Worm (Caenorhabditis elegans): ENCODE measurements around the gene F55B11.6.
"Not testable (repeated sequence)": the region's sequence is repeated elsewhere in the genome, so short reads cannot be mapped to it uniquely, and the experiment has no call there.

The F55B11.6 gene

DNA sequence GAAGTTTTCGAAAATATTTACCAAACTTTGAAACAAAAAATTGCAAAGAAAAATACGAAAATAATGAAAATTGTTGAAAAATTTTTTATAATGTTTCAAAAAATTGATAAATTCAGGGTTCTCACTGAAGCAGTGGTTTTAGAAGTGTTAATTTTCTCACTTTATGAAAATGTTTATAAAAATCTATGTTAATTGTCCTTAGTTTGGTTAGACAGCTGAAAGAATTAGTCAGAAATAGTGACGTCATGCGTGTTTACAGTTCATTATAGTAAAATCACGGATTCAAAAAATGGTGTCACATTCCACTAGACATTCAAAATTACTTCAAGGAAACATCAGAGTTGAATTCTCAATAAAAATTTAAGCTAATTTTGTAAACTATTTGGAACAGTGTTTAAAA lies 18.9 kb upstream of the F55B11.6 start:
- TF ChIP-seq ets-7 (tag; optimal IDR thresholded peaks at IDR 0.05) = no peak

- TF ChIP-seq hmbx-1 (tag; optimal IDR thresholded peaks at IDR 0.05) (no peak), scrt-1 (GFP tag; IDR thresholded peaks at IDR 0.05) (no peak), F13C5.2 (tag; optimal IDR thresholded peaks at IDR 0.05) (no peak), tbx-11 (GFP tag; IDR thresholded peaks at IDR 0.05) (no peak), ceh-36 (tag; optimal IDR thresholded peaks at IDR 0.05) (no peak), tbx-37 (GFP tag; conservative IDR thresholded peaks at IDR 0.05) (no peak), ama-1 (optimal IDR thresholded peaks at IDR 0.05) (no peak), aly-1 (tag; optimal IDR thresholded peaks at IDR 0.05) (no peak), tra-4 (tag; optimal IDR thresholded peaks at IDR 0.05) (no peak), hmg-4 (GFP tag; optimal IDR thresholded peaks at IDR 0.05) (no peak), B0310.2 (tag; optimal IDR thresholded peaks at IDR 0.05) (no peak), sea-1 (GFP tag; conservative IDR thresholded peaks at IDR 0.05) (no peak), flt-1 (GFP tag; IDR thresholded peaks at IDR 0.05) (no peak), ceh-13 (GFP tag; optimal IDR thresholded peaks at IDR 0.05) (no peak), pes-1 (GFP tag; IDR thresholded peaks at IDR 0.05) (no peak), ets-7 (tag; optimal IDR thresholded peaks at IDR 0.05) (no peak), hnd-1 (tag; optimal IDR thresholded peaks at IDR 0.05) (no peak)
Observed at ce11 chrIV:14430853-14431252, 13.8 kb upstream of the F55B11.6 start, which contains the start of gene F55B11.4. Gene F55B11.4, minus strand, starts transcription at chrIV:14430920.

DNA sequence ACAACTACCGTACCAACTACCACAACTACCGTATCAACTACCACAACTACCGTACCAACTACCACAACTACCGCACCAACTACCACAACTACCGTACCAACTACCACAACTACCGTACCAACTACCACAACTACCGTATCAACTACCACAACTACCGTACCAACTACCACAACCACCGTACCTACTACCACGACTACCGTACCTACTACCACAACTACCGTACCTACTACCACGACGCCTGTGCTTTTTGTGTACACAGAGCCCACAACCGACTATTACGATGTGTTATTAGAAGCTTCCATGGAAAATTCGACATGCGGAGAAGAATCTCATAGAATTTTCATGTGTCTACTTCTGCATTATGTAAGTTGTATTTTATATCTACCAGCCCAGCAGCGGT lies 10.4 kb upstream of the F55B11.6 start, which contains the start of gene F55B11.5:
Gene F55B11.5, plus strand, starts transcription at position 301 of the 400 bp plus-strand sequence.
- not testable (repeated sequence) for TF ChIP-seq tbx-37 (GFP tag; conservative IDR thresholded peaks at IDR 0.05); ets-7 (tag; optimal IDR thresholded peaks at IDR 0.05); F13C5.2 (tag; optimal IDR thresholded peaks at IDR 0.05)

DNA sequence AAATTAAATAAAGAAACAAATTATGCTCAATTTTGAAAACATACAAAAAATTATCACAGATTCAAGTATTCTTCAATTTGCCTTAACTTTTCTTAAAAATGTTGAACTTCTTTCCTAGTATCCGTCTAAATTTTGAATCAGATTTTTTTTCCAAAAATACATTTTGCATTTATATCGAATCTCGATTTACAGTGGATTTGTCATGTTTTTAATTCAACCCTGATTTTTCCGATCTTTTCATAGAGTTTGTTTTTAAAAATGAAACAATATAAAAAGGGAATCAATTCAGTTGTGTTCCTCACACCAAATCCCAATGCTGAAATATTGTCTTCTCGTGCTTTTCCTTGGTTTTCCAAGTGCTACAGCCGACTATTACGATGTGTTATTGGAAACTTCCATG lies 7.4 kb upstream of the F55B11.6 start, which contains the start of gene F55B11.3:
Gene F55B11.3, plus strand, starts transcription at position 301 of the 400 bp plus-strand sequence.
- TF ChIP-seq ceh-13 (GFP tag; optimal IDR thresholded peaks at IDR 0.05) = no peak
- no peak for TF ChIP-seq pes-1 (GFP tag; IDR thresholded peaks at IDR 0.05)
- no peak for TF ChIP-seq hmbx-1 (tag; optimal IDR thresholded peaks at IDR 0.05)
- TF ChIP-seq aly-1 (tag; optimal IDR thresholded peaks at IDR 0.05) = no peak
- no peak for TF ChIP-seq hnd-1 (tag; optimal IDR thresholded peaks at IDR 0.05)
- TF ChIP-seq scrt-1 (GFP tag; IDR thresholded peaks at IDR 0.05) = no peak
- TF ChIP-seq hmg-4 (GFP tag; optimal IDR thresholded peaks at IDR 0.05) = no peak
- TF ChIP-seq tbx-37 (GFP tag; conservative IDR thresholded peaks at IDR 0.05) = no peak
- TF ChIP-seq F13C5.2 (tag; optimal IDR thresholded peaks at IDR 0.05) = no peak
- TF ChIP-seq sea-1 (GFP tag; conservative IDR thresholded peaks at IDR 0.05) = no peak
- TF ChIP-seq flt-1 (GFP tag; IDR thresholded peaks at IDR 0.05) = no peak
- TF ChIP-seq ceh-36 (tag; optimal IDR thresholded peaks at IDR 0.05) = no peak
- TF ChIP-seq ama-1 (optimal IDR thresholded peaks at IDR 0.05) = no peak
- TF ChIP-seq tra-4 (tag; optimal IDR thresholded peaks at IDR 0.05) = no peak
- no peak for TF ChIP-seq ets-7 (tag; optimal IDR thresholded peaks at IDR 0.05)
- TF ChIP-seq tbx-11 (GFP tag; IDR thresholded peaks at IDR 0.05) = no peak

DNA sequence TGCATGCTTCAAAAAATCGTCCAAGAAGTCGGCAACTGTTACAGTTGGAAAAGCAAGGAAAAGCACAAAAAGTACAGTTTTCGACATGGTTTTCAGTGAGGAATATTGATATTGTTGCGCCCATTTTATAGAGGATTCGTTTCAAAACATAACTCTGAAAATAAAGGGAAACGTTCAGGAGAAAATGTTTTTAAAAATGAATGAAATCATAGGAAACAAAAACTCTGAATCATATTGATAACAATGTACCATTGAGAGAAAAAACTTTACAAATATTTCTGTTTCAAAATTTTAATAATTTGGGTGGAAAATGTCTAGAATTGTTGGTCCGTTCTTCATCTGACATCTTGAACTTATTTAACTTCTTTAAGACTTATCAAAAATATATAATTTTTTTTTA lies 6.2 kb upstream of the F55B11.6 start, which contains the start of gene F55B11.2:
Gene F55B11.2, minus strand, starts transcription at position 101 of the 400 bp plus-strand sequence.
- TF ChIP-seq ceh-36 (tag; optimal IDR thresholded peaks at IDR 0.05) (no peak), F13C5.2 (tag; optimal IDR thresholded peaks at IDR 0.05) (no peak), pes-1 (GFP tag; IDR thresholded peaks at IDR 0.05) (no peak), hmbx-1 (tag; optimal IDR thresholded peaks at IDR 0.05) (no peak), aly-1 (tag; optimal IDR thresholded peaks at IDR 0.05) (no peak), ceh-13 (GFP tag; optimal IDR thresholded peaks at IDR 0.05) (no peak)

ce11 chrIV:14421938-14422337 lies 4.9 kb upstream of the F55B11.6 start, which contains the start of gene F55B11.7:
Gene F55B11.7, minus strand, starts transcription at chrIV:14422038.
- TF ChIP-seq hmbx-1 (tag; optimal IDR thresholded peaks at IDR 0.05) (no peak), ceh-36 (tag; optimal IDR thresholded peaks at IDR 0.05) (no peak), hnd-1 (tag; optimal IDR thresholded peaks at IDR 0.05) (no peak), tbx-37 (GFP tag; conservative IDR thresholded peaks at IDR 0.05) (no peak), tbx-11 (GFP tag; IDR thresholded peaks at IDR 0.05) (no peak), F13C5.2 (tag; optimal IDR thresholded peaks at IDR 0.05) (no peak), sea-1 (GFP tag; conservative IDR thresholded peaks at IDR 0.05) (no peak)

DNA sequence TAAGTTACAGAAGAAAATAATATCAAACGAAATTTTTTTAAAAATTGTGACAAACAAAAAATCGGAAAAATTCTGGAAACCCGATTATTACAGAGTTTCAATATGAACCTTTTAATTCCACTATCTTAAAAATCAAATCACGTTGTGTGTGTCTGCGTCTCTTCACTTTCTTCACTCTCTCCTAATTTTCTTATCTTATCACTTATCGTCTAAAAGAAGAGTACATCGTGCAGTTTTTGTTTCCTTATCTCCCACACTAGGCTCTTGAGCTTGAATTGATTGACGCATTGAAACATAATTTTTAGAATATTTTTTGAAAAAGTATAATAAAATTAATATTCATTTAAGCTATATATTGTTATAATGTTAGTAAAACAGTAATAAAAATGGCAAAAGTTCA lies 2.8 kb downstream of the F55B11.6 start:
- TF ChIP-seq tbx-11 (GFP tag; IDR thresholded peaks at IDR 0.05) (no peak), hmbx-1 (tag; optimal IDR thresholded peaks at IDR 0.05) (no peak), flt-1 (GFP tag; IDR thresholded peaks at IDR 0.05) (no peak), pes-1 (GFP tag; IDR thresholded peaks at IDR 0.05) (no peak), hmg-4 (GFP tag; optimal IDR thresholded peaks at IDR 0.05) (no peak), sea-1 (GFP tag; conservative IDR thresholded peaks at IDR 0.05) (no peak), scrt-1 (GFP tag; IDR thresholded peaks at IDR 0.05) (no peak), ets-7 (tag; optimal IDR thresholded peaks at IDR 0.05) (no peak), tra-4 (tag; optimal IDR thresholded peaks at IDR 0.05) (no peak), F13C5.2 (tag; optimal IDR thresholded peaks at IDR 0.05) (no peak), tbx-37 (GFP tag; conservative IDR thresholded peaks at IDR 0.05) (no peak), ama-1 (optimal IDR thresholded peaks at IDR 0.05) (no peak), ceh-36 (tag; optimal IDR thresholded peaks at IDR 0.05) (no peak), B0310.2 (tag; optimal IDR thresholded peaks at IDR 0.05) (no peak), hnd-1 (tag; optimal IDR thresholded peaks at IDR 0.05) (no peak), aly-1 (tag; optimal IDR thresholded peaks at IDR 0.05) (no peak), ceh-13 (GFP tag; optimal IDR thresholded peaks at IDR 0.05) (no peak)

DNA sequence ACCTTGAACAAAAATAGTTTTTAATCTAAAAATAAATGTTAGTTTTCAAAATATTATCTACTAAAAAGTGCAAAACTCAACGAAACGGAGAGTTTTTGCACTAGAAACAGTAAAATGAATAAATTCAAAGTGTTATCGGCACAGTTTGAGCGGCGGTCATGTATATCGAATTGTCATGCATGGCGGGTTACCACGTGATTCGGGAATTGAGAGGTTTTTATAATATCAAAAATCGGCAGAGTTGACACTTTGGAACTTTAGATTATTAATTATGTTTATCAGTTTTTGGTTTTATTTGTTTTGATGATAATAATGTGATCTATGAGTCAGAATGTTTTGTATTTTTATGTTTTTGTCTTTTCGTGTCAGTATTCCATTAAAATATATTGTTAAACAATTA lies 3.6 kb downstream of the F55B11.6 start:
- TF ChIP-seq F13C5.2 (tag; optimal IDR thresholded peaks at IDR 0.05) (no peak), tbx-37 (GFP tag; conservative IDR thresholded peaks at IDR 0.05) (no peak), hmbx-1 (tag; optimal IDR thresholded peaks at IDR 0.05) (no peak), flt-1 (GFP tag; IDR thresholded peaks at IDR 0.05) (no peak), pes-1 (GFP tag; IDR thresholded peaks at IDR 0.05) (no peak), ceh-13 (GFP tag; optimal IDR thresholded peaks at IDR 0.05) (no peak), hmg-4 (GFP tag; optimal IDR thresholded peaks at IDR 0.05) (no peak), scrt-1 (GFP tag; IDR thresholded peaks at IDR 0.05) (no peak), ceh-36 (tag; optimal IDR thresholded peaks at IDR 0.05) (no peak), ets-7 (tag; optimal IDR thresholded peaks at IDR 0.05) (no peak), aly-1 (tag; optimal IDR thresholded peaks at IDR 0.05) (no peak)
